Fruit fly (Drosophila melanogaster) whole organism, pupa: ENCODE results near the gene TAF1B.

ENCODE experiments used
- CG10348 ChIP-seq: fragments of 200-800 bp; sonication (Bioruptor generic); IDR thresholded peaks from 2 replicates; pipeline ENCODE4 v1.3.6; 2022; ENCODE audit warnings: missing biosample characterization, missing genetic modification characterization
- CG12605 ChIP-seq: fragments of 200-800 bp; sonication (Bioruptor generic); IDR thresholded peaks from 2 replicates; pipeline ENCODE4 v1.3.6; 2022; ENCODE audit warnings: missing biosample characterization, missing genetic modification characterization
- CG13204 ChIP-seq: fragments of 200-800 bp; sonication (Bioruptor generic); optimal IDR thresholded peaks from 2 replicates; lab custom pipeline; 2018; ENCODE audit warnings: missing biosample characterization, mild to moderate bottlenecking, missing genetic modification characterization, moderate library complexity
- CG14655 ChIP-seq: fragments of 200-800 bp; sonication (Bioruptor generic); optimal IDR thresholded peaks from 3 replicates; lab custom pipeline; 2017; ENCODE audit warnings: mild to moderate bottlenecking, missing biosample characterization, missing genetic modification reagents, missing genetic modification characterization
- CG15710 ChIP-seq: fragments of 200-800 bp; sonication (Bioruptor generic); optimal IDR thresholded peaks from 2 replicates; lab custom pipeline; 2018; ENCODE audit warnings: missing biosample characterization, mild to moderate bottlenecking, missing genetic modification characterization, moderate library complexity
- CG17806 ChIP-seq: fragments of 200-800 bp; sonication (Bioruptor generic); optimal IDR thresholded peaks from 2 replicates; lab custom pipeline; 2018; ENCODE audit warnings: missing biosample characterization, mild to moderate bottlenecking, missing genetic modification characterization, moderate library complexity
- CG32121 ChIP-seq: fragments of 200-800 bp; sonication (Bioruptor generic); IDR thresholded peaks from 2 replicates; pipeline ENCODE4 v1.3.6; 2022; ENCODE audit warnings: missing biosample characterization, missing genetic modification characterization
- CG34367 ChIP-seq: fragments of 200-800 bp; sonication (Bioruptor generic); optimal IDR thresholded peaks from 2 replicates; lab custom pipeline; 2018; ENCODE audit warnings: missing biosample characterization, mild to moderate bottlenecking, missing genetic modification characterization
- CG4496 ChIP-seq: fragments of 200-800 bp; sonication (Bioruptor generic); IDR thresholded peaks from 3 replicates; pipeline ENCODE4 v1.3.6; 2022; ENCODE audit warnings: missing biosample characterization, missing genetic modification characterization
- CG8159 ChIP-seq: fragments of 200-800 bp; sonication (Bioruptor generic); optimal IDR thresholded peaks from 3 replicates; lab custom pipeline; 2018; ENCODE audit warnings: missing biosample characterization, mild to moderate bottlenecking, missing genetic modification characterization, moderate library complexity
- CG8301 ChIP-seq: fragments of 200-800 bp; sonication (Bioruptor generic); optimal IDR thresholded peaks from 2 replicates; lab custom pipeline; 2018; ENCODE audit warnings: missing biosample characterization, mild to moderate bottlenecking, missing genetic modification characterization
- CG9948 ChIP-seq: fragments of 200-800 bp; sonication (Bioruptor generic); optimal IDR thresholded peaks from 2 replicates; lab custom pipeline; 2018; ENCODE audit warnings: missing biosample characterization, mild to moderate bottlenecking, missing genetic modification characterization, moderate library complexity
- D1 ChIP-seq: fragments of 200-800 bp; sonication (Bioruptor generic); optimal IDR thresholded peaks from 2 replicates; lab custom pipeline; 2018; ENCODE audit warnings: missing biosample characterization, mild to moderate bottlenecking, missing genetic modification characterization, moderate library complexity
- EcR ChIP-seq: fragments of 200-800 bp; sonication (Bioruptor generic); optimal IDR thresholded peaks from 3 replicates; lab custom pipeline; 2019; ENCODE audit warnings: missing biosample characterization, missing genetic modification characterization, mild to moderate bottlenecking, moderate library complexity, missing genetic modification reagents
- Ets98B ChIP-seq: fragments of 200-800 bp; sonication (Bioruptor generic); IDR thresholded peaks from 2 replicates; pipeline ENCODE4 v1.3.6; 2022; ENCODE audit warnings: missing biosample characterization, missing genetic modification characterization
- Pif1A ChIP-seq: fragments of 200-800 bp; sonication (Bioruptor generic); optimal IDR thresholded peaks from 3 replicates; lab custom pipeline; 2016; ENCODE audit warnings: missing biosample characterization, missing genetic modification characterization
- Pif1B ChIP-seq: fragments of 200-800 bp; sonication (Bioruptor generic); optimal IDR thresholded peaks from 3 replicates; lab custom pipeline; 2016; ENCODE audit warnings: missing biosample characterization, missing genetic modification characterization
- Snoo ChIP-seq: fragments of 200-800 bp; sonication (Bioruptor generic); optimal IDR thresholded peaks from 3 replicates; lab custom pipeline; 2017; ENCODE audit warnings: missing biosample characterization, mild to moderate bottlenecking, missing genetic modification characterization, inconsistent platforms
- fd96Ca ChIP-seq: fragments of 200-800 bp; sonication (Bioruptor generic); IDR thresholded peaks from 3 replicates; pipeline ENCODE4 v1.3.6; 2022; ENCODE audit warnings: missing biosample characterization, missing genetic modification characterization
- gl ChIP-seq: fragments of 200-800 bp; sonication (Bioruptor generic); optimal IDR thresholded peaks from 2 replicates; lab custom pipeline; 2018; ENCODE audit warnings: missing biosample characterization, mild to moderate bottlenecking, missing genetic modification characterization
- rn ChIP-seq: fragments of 200-800 bp; sonication (Bioruptor generic); IDR thresholded peaks from 2 replicates; pipeline ENCODE4 v1.3.6; 2022; ENCODE audit warnings: missing biosample characterization, missing genetic modification characterization

TAF1B gene

dm6 chr3R:10144103-10144998, at the start of gene TAF1B, which contains the start of gene Invadolysin:
Gene TAF1B, minus strand, starts transcription at chr3R:10144184.
Gene Invadolysin, plus strand, starts transcription at chr3R:10144668.
- TF ChIP-seq CG8301 (tag; lab: Kevin White, UChicago) (no peak), rn (no peak), CG9948 (tag; lab: Kevin White, UChicago) (no peak), CG12605 (GFP tag; lab: Robert Waterston, UW) (peak; percentile 54; the same call in 1 of the 2 replicates), CG8159 (tag; lab: Kevin White, UChicago) (peak; percentile 17), CG10348 (GFP tag; lab: Robert Waterston, UW) (no peak), CG13204 (GFP tag; lab: Kevin White, UChicago) (peak; percentile 23), fd96Ca (GFP tag; lab: Robert Waterston, UW) (peak; percentile 38; the same call in 1 of the 3 replicates), CG15710 (tag; lab: Kevin White, UChicago) (peak; percentile 10), Pif1A (GFP tag; lab: Kevin White, UChicago) (peak; percentile 8), CG4496 (GFP tag; lab: Robert Waterston, UW) (peak; percentile 10; the same call in 1 of the 3 replicates), CG32121 (GFP tag; lab: Robert Waterston, UW) (no peak), gl (tag; lab: Kevin White, UChicago) (peak; percentile 27), CG17806 (tag; lab: Kevin White, UChicago) (no peak), EcR (GFP tag; lab: Kevin White, UChicago) (peak; percentile 60), CG14655 (peak; percentile 9), Ets98B (peak; percentile 62)

DNA sequence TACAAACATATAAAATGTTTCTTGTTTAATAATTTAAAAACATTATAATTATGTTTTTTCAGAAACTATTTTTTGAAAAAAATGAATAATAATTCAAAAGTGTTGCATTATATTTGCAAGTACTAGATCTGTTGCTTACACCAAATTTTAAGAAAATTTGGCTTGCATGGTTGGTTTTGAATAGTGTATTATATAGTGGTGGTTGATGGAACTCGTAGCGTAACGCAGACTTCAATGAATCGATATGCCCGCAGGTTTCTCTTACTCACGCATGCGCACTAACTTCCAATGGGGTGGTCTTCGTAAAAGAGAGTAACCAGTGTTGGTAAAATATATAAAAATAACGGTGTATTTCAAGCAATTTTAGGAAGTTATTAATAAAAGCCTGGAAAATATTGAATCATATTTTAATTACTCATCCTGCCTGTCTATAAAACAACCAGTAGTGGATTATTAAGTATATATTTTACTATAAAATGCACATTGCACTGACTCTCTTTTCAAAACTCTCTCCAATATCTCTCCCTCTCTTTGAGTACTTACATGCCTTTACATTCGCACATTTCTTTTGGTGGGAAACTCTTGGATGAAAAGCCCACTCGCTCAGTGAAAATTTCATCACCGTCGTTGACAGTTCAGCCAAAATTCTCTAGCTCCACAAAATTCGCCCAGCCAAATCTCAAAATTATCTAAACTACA, 46.2 kb upstream of the TAF1B start, which contains the start of gene Syn:
Gene Syn, plus strand, starts transcription at position 606 of the 699 bp plus-strand sequence.
- TF ChIP-seq gl (tag; lab: Kevin White, UChicago) = no peak

DNA sequence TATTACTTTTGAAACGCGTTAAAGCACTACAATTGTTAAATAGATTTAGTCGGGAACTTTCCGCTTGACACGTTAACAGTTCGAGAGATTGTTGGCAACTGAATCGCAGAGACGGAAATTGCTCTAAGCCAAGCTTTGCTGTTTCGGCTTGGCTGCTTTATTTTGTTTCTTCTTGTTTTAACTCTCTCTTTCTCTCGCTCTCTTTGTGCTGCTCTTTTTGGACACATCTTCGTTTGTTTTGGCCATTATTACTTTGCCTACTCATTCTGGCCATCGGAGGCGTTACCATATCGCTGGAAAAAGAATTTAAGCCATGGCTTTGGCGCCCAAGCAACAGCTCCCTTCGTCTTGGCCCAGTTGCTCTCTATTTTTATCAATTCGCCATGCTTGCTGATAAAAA, 45.5 kb upstream of the TAF1B start, which contains the start of gene CG12814:
Gene CG12814, minus strand, starts transcription at position 84 of the 400 bp plus-strand sequence.
- peak; percentile 71 for TF ChIP-seq D1 (tag; lab: Kevin White, UChicago)
- peak; percentile 48 for TF ChIP-seq Snoo (tag; lab: Kevin White, UChicago)
- TF ChIP-seq CG8301 (tag; lab: Kevin White, UChicago) = no peak
- no peak for TF ChIP-seq CG10348 (GFP tag; lab: Robert Waterston, UW)
- TF ChIP-seq gl (tag; lab: Kevin White, UChicago) = peak; percentile 86
- TF ChIP-seq CG32121 (GFP tag; lab: Robert Waterston, UW) = peak; percentile 13; the same call in 1 of the 2 replicates
- TF ChIP-seq CG4496 (GFP tag; lab: Robert Waterston, UW) = peak; percentile 69; the same call in 2 of the 3 replicates
- no peak for TF ChIP-seq Pif1A (GFP tag; lab: Kevin White, UChicago)
- TF ChIP-seq CG8159 (tag; lab: Kevin White, UChicago) = peak; percentile 19
- TF ChIP-seq CG14655 = no peak
- TF ChIP-seq CG34367 (tag; lab: Kevin White, UChicago) = peak; percentile 51
- peak; percentile 79 for TF ChIP-seq Ets98B
- peak; percentile 47 for TF ChIP-seq EcR (GFP tag; lab: Kevin White, UChicago)
- peak; percentile 33 for TF ChIP-seq CG9948 (tag; lab: Kevin White, UChicago)
- no peak; the same call in 2 of the 3 replicates for TF ChIP-seq fd96Ca (GFP tag; lab: Robert Waterston, UW)
- peak; percentile 52 for TF ChIP-seq CG17806 (tag; lab: Kevin White, UChicago)
- no peak for TF ChIP-seq Pif1B
- TF ChIP-seq CG13204 (GFP tag; lab: Kevin White, UChicago) = peak; percentile 60
- peak; percentile 86 for TF ChIP-seq CG12605 (GFP tag; lab: Robert Waterston, UW)
- TF ChIP-seq CG15710 (tag; lab: Kevin White, UChicago) = peak; percentile 41
- TF ChIP-seq rn = peak; percentile 11; the same call in 1 of the 2 replicates

DNA sequence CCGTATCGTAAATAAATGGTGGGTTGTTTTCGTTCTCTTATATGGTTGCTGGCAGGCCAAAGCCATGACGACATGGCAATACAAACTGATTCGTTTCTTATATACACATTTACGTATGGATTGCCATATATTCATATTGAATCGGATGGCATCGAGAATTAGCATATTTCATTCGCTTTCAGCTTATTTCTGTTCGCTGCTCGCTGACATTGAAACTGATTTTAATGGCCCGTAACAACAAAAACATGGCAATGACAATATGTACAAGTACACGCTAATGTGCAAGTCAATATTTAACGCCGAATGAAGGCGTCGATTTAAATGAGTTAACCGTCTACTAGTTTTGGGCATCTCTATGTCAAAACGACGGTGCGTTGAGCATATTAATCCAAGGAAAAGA, 42.0 kb upstream of the TAF1B start:
- TF ChIP-seq Pif1B (no peak), Snoo (tag; lab: Kevin White, UChicago) (no peak), CG13204 (GFP tag; lab: Kevin White, UChicago) (no peak), CG9948 (tag; lab: Kevin White, UChicago) (no peak), CG8301 (tag; lab: Kevin White, UChicago) (no peak), CG8159 (tag; lab: Kevin White, UChicago) (no peak), CG17806 (tag; lab: Kevin White, UChicago) (no peak), CG10348 (GFP tag; lab: Robert Waterston, UW) (no peak), D1 (tag; lab: Kevin White, UChicago) (no peak), CG32121 (GFP tag; lab: Robert Waterston, UW) (no peak), rn (no peak)

DNA sequence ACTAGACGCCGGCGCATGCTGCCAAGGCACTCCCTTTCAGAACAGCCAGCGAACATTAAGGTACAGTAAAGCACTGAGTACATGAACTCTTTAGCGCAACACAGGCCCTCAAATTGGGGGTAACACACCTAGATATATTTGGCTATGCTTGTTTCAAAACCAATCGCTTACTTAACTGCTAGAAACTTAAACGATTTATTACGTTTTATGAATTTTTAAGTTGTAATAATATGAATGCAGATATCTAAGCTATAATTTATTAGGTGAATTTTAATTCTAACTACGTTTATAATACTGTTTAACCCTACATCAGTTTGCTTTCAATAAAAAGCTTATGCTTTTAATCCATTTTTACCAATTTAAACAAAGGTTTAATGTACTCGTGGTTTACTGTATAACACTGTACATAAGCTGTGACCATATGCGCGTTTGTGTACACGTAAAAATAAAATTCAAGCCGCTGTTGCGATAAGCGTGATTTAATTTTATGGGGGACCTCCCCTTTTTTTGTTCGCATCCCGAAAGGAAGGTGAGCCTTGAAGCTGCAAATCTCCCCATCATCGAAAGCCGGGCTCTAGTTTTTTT, 33.0 kb upstream of the TAF1B start:
- TF ChIP-seq D1 (tag; lab: Kevin White, UChicago) = no peak
- TF ChIP-seq CG9948 (tag; lab: Kevin White, UChicago) = peak; percentile 46
- no peak for TF ChIP-seq fd96Ca (GFP tag; lab: Robert Waterston, UW)
- peak; percentile 28 for TF ChIP-seq Pif1B
- TF ChIP-seq CG13204 (GFP tag; lab: Kevin White, UChicago) = peak; percentile 1
- TF ChIP-seq CG10348 (GFP tag; lab: Robert Waterston, UW) = no peak
- no peak for TF ChIP-seq CG12605 (GFP tag; lab: Robert Waterston, UW)
- TF ChIP-seq CG15710 (tag; lab: Kevin White, UChicago) = peak; percentile 65
- no peak for TF ChIP-seq Ets98B
- peak; percentile 8 for TF ChIP-seq CG8301 (tag; lab: Kevin White, UChicago)
- TF ChIP-seq gl (tag; lab: Kevin White, UChicago) = no peak
- peak; percentile 44 for TF ChIP-seq CG34367 (tag; lab: Kevin White, UChicago)
- peak; percentile 46 for TF ChIP-seq CG17806 (tag; lab: Kevin White, UChicago)
- TF ChIP-seq Snoo (tag; lab: Kevin White, UChicago) = no peak
- TF ChIP-seq rn = no peak
- TF ChIP-seq CG8159 (tag; lab: Kevin White, UChicago) = peak; percentile 79
- TF ChIP-seq CG32121 (GFP tag; lab: Robert Waterston, UW) = no peak
- TF ChIP-seq CG14655 = peak; percentile 53
- TF ChIP-seq EcR (GFP tag; lab: Kevin White, UChicago) = no peak
- TF ChIP-seq CG4496 (GFP tag; lab: Robert Waterston, UW) = no peak
- TF ChIP-seq Pif1A (GFP tag; lab: Kevin White, UChicago) = peak; percentile 32
